Worm (Caenorhabditis elegans) whole organism, L3 larva: ENCODE data around the gene C46C2.5.

Experiments used
- R02D3.7 ChIP-seq: fragments of 150-350 bp; optimal IDR thresholded peaks from 2 replicates; lab custom pipeline; 2014; ENCODE audit warnings: missing biosample characterization, missing genetic modification characterization
- ZK546.5 ChIP-seq: sonication (generic microtip); optimal IDR thresholded peaks from 2 replicates; lab custom pipeline; 2017; ENCODE audit warnings: missing biosample characterization, missing genetic modification characterization
- aly-2 ChIP-seq: fragments of 150-350 bp; optimal IDR thresholded peaks from 2 replicates; lab custom pipeline; 2014; ENCODE audit warnings: missing biosample characterization, missing genetic modification characterization
- ama-1 ChIP-seq: fragments of 150-350 bp; optimal IDR thresholded peaks from 2 replicates; lab custom pipeline; 2018
- ceh-16 ChIP-seq: sonication (generic microtip); optimal IDR thresholded peaks from 2 replicates; lab custom pipeline; 2017; ENCODE audit warnings: missing biosample characterization, missing genetic modification characterization
- ceh-28 ChIP-seq: fragments of 150-350 bp; optimal IDR thresholded peaks from 2 replicates; lab custom pipeline; 2014; ENCODE audit warnings: missing biosample characterization, missing genetic modification reagents, missing genetic modification characterization
- ceh-82 ChIP-seq: fragments of 150-350 bp; optimal IDR thresholded peaks from 2 replicates; lab custom pipeline; 2014; ENCODE audit warnings: missing biosample characterization, missing genetic modification characterization
- ceh-9 ChIP-seq: sonication (generic microtip); optimal IDR thresholded peaks from 2 replicates; lab custom pipeline; 2018; ENCODE audit warnings: missing biosample characterization, missing genetic modification characterization
- daf-12 ChIP-seq: fragments of 150-350 bp; optimal IDR thresholded peaks from 2 replicates; lab custom pipeline; 2014; ENCODE audit warnings: missing biosample characterization, missing genetic modification reagents, missing genetic modification characterization
- egl-27 ChIP-seq: sonication (generic microtip); optimal IDR thresholded peaks from 4 replicates; lab custom pipeline; 2017; ENCODE audit warnings: missing biosample characterization, missing genetic modification reagents, missing genetic modification characterization
- egl-5 ChIP-seq: fragments of 150-350 bp; optimal IDR thresholded peaks from 2 replicates; lab custom pipeline; 2017; ENCODE audit warnings: missing biosample characterization, missing genetic modification reagents, missing genetic modification characterization, inconsistent platforms
- elt-1 ChIP-seq: fragments of 150-350 bp; optimal IDR thresholded peaks from 2 replicates; lab custom pipeline; 2014; ENCODE audit warnings: missing biosample characterization, missing genetic modification characterization
- elt-2 ChIP-seq: sonication (generic microtip); optimal IDR thresholded peaks from 2 replicates; lab custom pipeline; 2016; ENCODE audit warnings: missing genetic modification reagents, mild to moderate bottlenecking, missing genetic modification characterization, missing compliant biosample characterization
- elt-3 ChIP-seq, 3 experiments: fragments of 150-350 bp in 1 of 3; sonication (generic microtip) in 2 of 3; optimal IDR thresholded peaks; 2 replicates in 2 of 3; 4 replicates in 1 of 3; lab custom pipeline; 2014 to 2017; ENCODE audit warnings: missing biosample characterization in 3 of 3, missing genetic modification characterization in 3 of 3
- eor-1 ChIP-seq, 2 experiments: fragments of 150-350 bp; optimal IDR thresholded peaks; 2 replicates each; lab custom pipeline; 2014 to 2018; ENCODE audit warnings: missing biosample characterization in 2 of 2, missing genetic modification characterization in 2 of 2
- fkh-10 ChIP-seq: sonication (generic microtip); optimal IDR thresholded peaks from 2 replicates; lab custom pipeline; 2017; ENCODE audit warnings: missing biosample characterization, missing genetic modification reagents, missing genetic modification characterization
- fkh-2 ChIP-seq: fragments of 150-350 bp; optimal IDR thresholded peaks from 2 replicates; lab custom pipeline; 2014; ENCODE audit warnings: missing biosample characterization, missing genetic modification reagents, missing genetic modification characterization
- fos-1 ChIP-seq: fragments of 150-350 bp; optimal IDR thresholded peaks from 2 replicates; lab custom pipeline; 2014; ENCODE audit warnings: missing biosample characterization, missing genetic modification characterization
- hmg-11 ChIP-seq: sonication (generic microtip); optimal IDR thresholded peaks from 2 replicates; lab custom pipeline; 2016; ENCODE audit warnings: missing genetic modification characterization, missing compliant biosample characterization
- jun-1 ChIP-seq: fragments of 150-350 bp; optimal IDR thresholded peaks from 2 replicates; lab custom pipeline; 2014; ENCODE audit warnings: missing biosample characterization, missing genetic modification reagents, missing genetic modification characterization
- lin-15B ChIP-seq: fragments of 150-350 bp; optimal IDR thresholded peaks from 2 replicates; lab custom pipeline; 2014; ENCODE audit warnings: missing biosample characterization, missing genetic modification characterization
- lin-39 ChIP-seq: fragments of 150-350 bp; optimal IDR thresholded peaks from 2 replicates; lab custom pipeline; 2018; ENCODE audit warnings: missing biosample characterization, missing genetic modification reagents, missing genetic modification characterization
- lsy-12 ChIP-seq: sonication (generic microtip); optimal IDR thresholded peaks from 2 replicates; lab custom pipeline; 2016; ENCODE audit warnings: mild to moderate bottlenecking, missing genetic modification characterization, missing compliant biosample characterization
- mdl-1 ChIP-seq: fragments of 150-350 bp; optimal IDR thresholded peaks from 2 replicates; lab custom pipeline; 2014; ENCODE audit warnings: missing biosample characterization, missing genetic modification characterization
- mml-1 ChIP-seq: fragments of 150-350 bp; sonication (generic microtip); optimal IDR thresholded peaks from 3 replicates; lab custom pipeline; 2014; ENCODE audit warnings: missing biosample characterization, missing genetic modification characterization
- nfya-1 ChIP-seq: sonication (generic microtip); optimal IDR thresholded peaks from 2 replicates; lab custom pipeline; 2017; ENCODE audit warnings: missing genetic modification characterization, mild to moderate bottlenecking, missing compliant biosample characterization, antibody characterized with exemption, moderate library complexity; ENCODE audit not compliant: insufficient read depth
- nhr-11 ChIP-seq: fragments of 150-350 bp; optimal IDR thresholded peaks from 2 replicates; lab custom pipeline; 2014; ENCODE audit warnings: missing biosample characterization, missing genetic modification characterization
- nhr-12 ChIP-seq: fragments of 150-350 bp; optimal IDR thresholded peaks from 2 replicates; lab custom pipeline; 2014; ENCODE audit warnings: missing biosample characterization, missing genetic modification characterization
- nhr-23 ChIP-seq: fragments of 150-350 bp; optimal IDR thresholded peaks from 2 replicates; lab custom pipeline; 2014; ENCODE audit warnings: missing biosample characterization, missing genetic modification reagents, missing genetic modification characterization
- nhr-237 ChIP-seq: fragments of 150-350 bp; optimal IDR thresholded peaks from 2 replicates; lab custom pipeline; 2014; ENCODE audit warnings: missing biosample characterization, missing genetic modification characterization
- nhr-25 ChIP-seq: sonication (generic microtip); optimal IDR thresholded peaks from 2 replicates; lab custom pipeline; 2017; ENCODE audit warnings: missing biosample characterization, missing genetic modification characterization
- nhr-28 ChIP-seq: fragments of 150-350 bp; optimal IDR thresholded peaks from 2 replicates; lab custom pipeline; 2014; ENCODE audit warnings: missing biosample characterization, missing genetic modification characterization
- nhr-43 ChIP-seq: sonication (generic microtip); optimal IDR thresholded peaks from 2 replicates; lab custom pipeline; 2016; ENCODE audit warnings: mild to moderate bottlenecking, missing genetic modification characterization, missing compliant biosample characterization; ENCODE audit not compliant: poor library complexity, severe bottlenecking
- nhr-67 ChIP-seq: fragments of 150-350 bp; optimal IDR thresholded peaks from 2 replicates; lab custom pipeline; 2014; ENCODE audit warnings: missing biosample characterization, missing genetic modification characterization
- nhr-76 ChIP-seq: fragments of 150-350 bp; sonication (generic microtip); optimal IDR thresholded peaks from 5 replicates; lab custom pipeline; 2014; ENCODE audit warnings: missing biosample characterization, missing genetic modification characterization
- nhr-77 ChIP-seq: fragments of 150-350 bp; optimal IDR thresholded peaks from 2 replicates; lab custom pipeline; 2014; ENCODE audit warnings: missing biosample characterization, missing genetic modification characterization
- pha-4 ChIP-seq: fragments of 150-350 bp; optimal IDR thresholded peaks from 2 replicates; lab custom pipeline; 2014; ENCODE audit warnings: missing biosample characterization, missing genetic modification reagents, missing genetic modification characterization
- pqm-1 ChIP-seq: fragments of 150-350 bp; optimal IDR thresholded peaks from 2 replicates; lab custom pipeline; 2017; ENCODE audit warnings: missing biosample characterization, missing genetic modification characterization, inconsistent platforms
- sea-2 ChIP-seq: fragments of 150-350 bp; sonication (generic microtip); optimal IDR thresholded peaks from 4 replicates; lab custom pipeline; 2014; ENCODE audit warnings: missing biosample characterization, missing genetic modification reagents, missing genetic modification characterization
- skn-1 ChIP-seq: fragments of 150-350 bp; optimal IDR thresholded peaks from 2 replicates; lab custom pipeline; 2014; ENCODE audit warnings: missing biosample characterization, missing genetic modification characterization
- snpc-4 ChIP-seq: fragments of 150-350 bp; optimal IDR thresholded peaks from 2 replicates; lab custom pipeline; 2014; ENCODE audit warnings: missing biosample characterization, missing genetic modification characterization
- tbx-2 ChIP-seq: sonication (generic microtip); optimal IDR thresholded peaks from 2 replicates; lab custom pipeline; 2016; ENCODE audit warnings: mild to moderate bottlenecking, missing genetic modification characterization, missing compliant biosample characterization
- unc-39 ChIP-seq: sonication (generic microtip); optimal IDR thresholded peaks from 4 replicates; lab custom pipeline; 2017; ENCODE audit warnings: missing biosample characterization, missing genetic modification characterization
- unc-62 ChIP-seq: fragments of 150-350 bp; sonication (generic microtip); optimal IDR thresholded peaks from 4 replicates; lab custom pipeline; 2014; ENCODE audit warnings: missing biosample characterization, missing genetic modification reagents, missing genetic modification characterization
- zag-1 ChIP-seq: fragments of 150-350 bp; optimal IDR thresholded peaks from 2 replicates; lab custom pipeline; 2014; ENCODE audit warnings: missing biosample characterization, missing genetic modification characterization
- ztf-11 ChIP-seq: fragments of 150-350 bp; optimal IDR thresholded peaks from 2 replicates; lab custom pipeline; 2014; ENCODE audit warnings: missing biosample characterization, missing genetic modification characterization
- ztf-4 ChIP-seq: fragments of 150-350 bp; optimal IDR thresholded peaks from 2 replicates; lab custom pipeline; 2014; ENCODE audit warnings: missing biosample characterization, missing genetic modification characterization

C46C2.5 gene

ce11 chrIV:9196755-9197154, 4.3 kb upstream of the C46C2.5 start:
- peak; percentile 84 for TF ChIP-seq hmg-11 (tag; lab: Kevin White, UChicago)
- peak; percentile 25 for TF ChIP-seq ceh-28 (tag; lab: Kevin White, UChicago)
- TF ChIP-seq lsy-12 (tag; lab: Kevin White, UChicago) = no peak
- TF ChIP-seq ama-1 (lab: Kevin White, UChicago) = peak; percentile 29
- no peak for TF ChIP-seq fos-1 (tag; lab: Kevin White, UChicago)
- no peak for TF ChIP-seq ceh-82 (tag; lab: Kevin White, UChicago)
- TF ChIP-seq daf-12 (tag; lab: Kevin White, UChicago) = no peak
- peak; percentile 66 for TF ChIP-seq fkh-10
- TF ChIP-seq zag-1 = no peak
- TF ChIP-seq nhr-12 = no peak
- TF ChIP-seq nhr-11 (tag; lab: Kevin White, UChicago) = no peak
- TF ChIP-seq R02D3.7 = no peak
- no peak for TF ChIP-seq mml-1 (tag; lab: Kevin White, UChicago)
- TF ChIP-seq egl-27 (tag; lab: Kevin White, UChicago) = peak; percentile 39
- peak; percentile 49 for TF ChIP-seq lin-39 (tag; lab: Kevin White, UChicago)
- TF ChIP-seq tbx-2 = no peak
- peak; percentile 77 for TF ChIP-seq pha-4 (tag; lab: Kevin White, UChicago)
- TF ChIP-seq sea-2 (GFP tag; lab: Kevin White, UChicago) = no peak
- TF ChIP-seq nhr-76 (tag; lab: Kevin White, UChicago) = no peak
- no peak for TF ChIP-seq ceh-16 (tag; lab: Kevin White, UChicago)
- no peak for TF ChIP-seq skn-1
- no peak for TF ChIP-seq ceh-9
- peak; percentile 71 for TF ChIP-seq pqm-1 (tag; lab: Kevin White, UChicago)
- TF ChIP-seq unc-39 (tag; lab: Kevin White, UChicago) = no peak
- no peak for TF ChIP-seq ztf-11 (tag; lab: Kevin White, UChicago)
- TF ChIP-seq snpc-4 = peak; percentile 63
- TF ChIP-seq unc-62 (GFP tag; lab: Kevin White, UChicago) = peak; percentile 42
- no peak for TF ChIP-seq nhr-77 (tag; lab: Kevin White, UChicago)
- no peak for TF ChIP-seq nhr-67 (tag; lab: Kevin White, UChicago)
- TF ChIP-seq nfya-1 (tag; lab: Kevin White, UChicago) = peak; percentile 97
- TF ChIP-seq nhr-43 (tag; lab: Kevin White, UChicago) = peak; percentile 29
- no peak for TF ChIP-seq ztf-4 (tag; lab: Kevin White, UChicago)
- no peak for TF ChIP-seq nhr-28
- no peak for TF ChIP-seq nhr-237
- TF ChIP-seq nhr-23 (tag; lab: Kevin White, UChicago) = no peak
- TF ChIP-seq elt-2 = peak; percentile 62
- TF ChIP-seq eor-1 (tag; optimal IDR thresholded peaks at IDR 0.05; lab: Kevin White, UChicago) = no peak
- TF ChIP-seq lin-15B (tag; lab: Kevin White, UChicago) = peak; percentile 44
- no peak for TF ChIP-seq ZK546.5
- TF ChIP-seq egl-5 (tag; lab: Kevin White, UChicago) = no peak
- no peak for TF ChIP-seq aly-2
- TF ChIP-seq nhr-25 (tag; lab: Kevin White, UChicago) = no peak
- no peak for TF ChIP-seq mdl-1
- no peak for TF ChIP-seq elt-3 (tag; optimal IDR thresholded peaks at IDR 0.05; lab: Kevin White, UChicago)
- no peak for TF ChIP-seq fkh-2 (tag; lab: Kevin White, UChicago)
- TF ChIP-seq elt-1 (tag; lab: Kevin White, UChicago) = no peak
- TF ChIP-seq jun-1 = peak; percentile 72
